Worm (Caenorhabditis elegans): ENCODE measurements around the gene ttr-12.

DNA sequence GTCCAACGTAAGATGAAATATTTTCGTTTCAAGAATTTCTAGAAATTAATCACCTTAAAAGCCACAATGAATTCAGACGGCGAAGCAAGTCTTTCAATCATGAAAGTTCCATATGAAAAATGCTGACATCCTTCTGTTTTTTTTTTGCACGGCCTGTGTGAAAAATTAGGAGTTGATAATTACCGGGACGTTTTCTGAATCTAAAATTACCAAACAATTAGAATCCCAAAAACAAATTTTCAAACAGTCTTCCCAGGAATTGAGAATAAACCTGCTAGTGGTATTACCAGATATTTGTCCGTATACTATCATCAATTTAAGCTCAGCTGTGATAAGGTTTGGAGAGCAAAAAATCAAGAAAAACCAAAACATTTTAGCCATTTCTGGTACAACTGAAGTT lies 29.8 kb upstream of the ttr-12 start, which contains the start of gene Y44A6B.3:
- TF ChIP-seq lin-39 (tag; optimal IDR thresholded peaks at IDR 0.05) (no peak), pha-4 (tag; optimal IDR thresholded peaks at IDR 0.05) (no peak), nhr-28 (tag; optimal IDR thresholded peaks at IDR 0.05) (no peak), ZK546.5 (tag; optimal IDR thresholded peaks at IDR 0.05) (no peak), snpc-4 (tag; optimal IDR thresholded peaks at IDR 0.05) (no peak), nhr-76 (tag; optimal IDR thresholded peaks at IDR 0.05) (no peak), nhr-77 (tag; optimal IDR thresholded peaks at IDR 0.05) (no peak), elt-1 (tag; optimal IDR thresholded peaks at IDR 0.05) (no peak), sea-2 (GFP tag; optimal IDR thresholded peaks at IDR 0.05) (no peak), egl-27 (tag; optimal IDR thresholded peaks at IDR 0.05) (no peak), mdl-1 (tag; optimal IDR thresholded peaks at IDR 0.05) (no peak), unc-39 (tag; optimal IDR thresholded peaks at IDR 0.05) (no peak)
